Fruit fly (Drosophila melanogaster) whole organism, embryonic: ENCODE data around the gene CG31161.

Source experiments
- Atf6 ChIP-seq: fragments of 200-800 bp; sonication (Bioruptor generic); IDR thresholded peaks from 2 replicates; pipeline ENCODE4 v1.3.6; 2022; ENCODE audit warnings: missing biosample characterization, missing genetic modification characterization
- CG10147 ChIP-seq: fragments of 200-800 bp; sonication (Bioruptor generic); optimal IDR thresholded peaks from 2 replicates; lab custom pipeline; 2019; ENCODE audit warnings: missing biosample characterization, mild to moderate bottlenecking, missing genetic modification characterization, moderate library complexity
- CG10462 ChIP-seq: fragments of 200-800 bp; sonication (Bioruptor generic); optimal IDR thresholded peaks from 2 replicates; lab custom pipeline; 2016; ENCODE audit warnings: missing biosample characterization, missing genetic modification characterization
- CG11085 ChIP-seq: fragments of 200-800 bp; sonication (Bioruptor generic); IDR thresholded peaks from 2 replicates; pipeline ENCODE4 v1.3.6; 2022; ENCODE audit warnings: missing biosample characterization, missing genetic modification characterization
- CG11504 ChIP-seq: fragments of 200-800 bp; sonication (Bioruptor generic); optimal IDR thresholded peaks from 3 replicates; lab custom pipeline; 2019; ENCODE audit warnings: missing biosample characterization, mild to moderate bottlenecking, missing genetic modification characterization, moderate library complexity
- CG11696 ChIP-seq: fragments of 200-800 bp; sonication (Bioruptor generic); IDR thresholded peaks from 2 replicates; pipeline ENCODE4 v1.3.6; 2022; ENCODE audit warnings: missing biosample characterization, missing genetic modification characterization
- CG13296 ChIP-seq: fragments of 200-800 bp; sonication (Bioruptor generic); optimal IDR thresholded peaks from 3 replicates; lab custom pipeline; 2018; ENCODE audit warnings: missing biosample characterization, mild to moderate bottlenecking, missing genetic modification characterization
- CG13624 ChIP-seq: fragments of 200-800 bp; sonication (Bioruptor generic); optimal IDR thresholded peaks from 2 replicates; lab custom pipeline; 2016; ENCODE audit warnings: missing biosample characterization, missing genetic modification characterization
- CG14710 ChIP-seq: fragments of 200-800 bp; sonication (Bioruptor generic); optimal IDR thresholded peaks from 3 replicates; lab custom pipeline; 2019; ENCODE audit warnings: missing biosample characterization, mild to moderate bottlenecking, missing genetic modification characterization, moderate library complexity
- CG18599 ChIP-seq: fragments of 200-800 bp; sonication (Bioruptor generic); optimal IDR thresholded peaks from 3 replicates; lab custom pipeline; 2017; ENCODE audit warnings: missing biosample characterization, missing genetic modification characterization, mild to moderate bottlenecking, moderate library complexity, missing genetic modification reagents
- CG2129 ChIP-seq: fragments of 200-800 bp; sonication (Bioruptor generic); IDR thresholded peaks from 2 replicates; pipeline ENCODE4 v1.3.6; 2022; ENCODE audit warnings: missing biosample characterization, missing genetic modification characterization; ENCODE audit not compliant: partially characterized antibody
- CG2678 ChIP-seq: fragments of 200-800 bp; sonication (Bioruptor generic); optimal IDR thresholded peaks from 3 replicates; lab custom pipeline; 2019; ENCODE audit warnings: missing biosample characterization, mild to moderate bottlenecking, missing genetic modification characterization, moderate library complexity
- CG31224 ChIP-seq: fragments of 200-800 bp; sonication (Bioruptor generic); IDR thresholded peaks from 2 replicates; pipeline ENCODE4 v1.3.6; 2022; ENCODE audit warnings: missing biosample characterization, missing genetic modification characterization
- CG32772 ChIP-seq: fragments of 200-800 bp; sonication (Bioruptor generic); IDR thresholded peaks from 2 replicates; pipeline ENCODE4 v1.3.6; 2022; ENCODE audit warnings: missing biosample characterization, missing genetic modification characterization
- CG4328 ChIP-seq: fragments of 200-800 bp; sonication (Bioruptor generic); optimal IDR thresholded peaks from 3 replicates; lab custom pipeline; 2017; ENCODE audit warnings: missing biosample characterization, missing genetic modification reagents, missing genetic modification characterization
- CG43689 ChIP-seq: fragments of 200-800 bp; sonication (Bioruptor generic); IDR thresholded peaks from 2 replicates; pipeline ENCODE4 v1.3.6; 2022; ENCODE audit warnings: missing biosample characterization, missing genetic modification characterization
- CG6765 ChIP-seq: fragments of 200-800 bp; sonication (Bioruptor generic); optimal IDR thresholded peaks from 3 replicates; lab custom pipeline; 2017; ENCODE audit warnings: missing biosample characterization, mild to moderate bottlenecking, missing genetic modification characterization
- D19B ChIP-seq: fragments of 200-800 bp; sonication (Bioruptor generic); optimal IDR thresholded peaks from 2 replicates; lab custom pipeline; 2017; ENCODE audit warnings: missing biosample characterization, mild to moderate bottlenecking, missing genetic modification characterization
- Deaf1 ChIP-seq: fragments of 200-800 bp; optimal IDR thresholded peaks from 3 replicates; lab custom pipeline; 2019; ENCODE audit warnings: missing biosample characterization, mild to moderate bottlenecking, missing genetic modification characterization, moderate library complexity
- Dref ChIP-seq: fragments of 200-800 bp; sonication (Bioruptor generic); IDR thresholded peaks from 2 replicates; pipeline ENCODE4 v1.3.6; 2022; ENCODE audit warnings: missing biosample characterization, missing genetic modification characterization
- Drgx ChIP-seq: fragments of 200-800 bp; sonication (Bioruptor generic); IDR thresholded peaks from 2 replicates; pipeline ENCODE4 v1.3.6; 2022; ENCODE audit warnings: missing biosample characterization, missing genetic modification characterization
- Fer2 ChIP-seq: fragments of 200-800 bp; sonication (Bioruptor generic); optimal IDR thresholded peaks from 2 replicates; lab custom pipeline; 2018; ENCODE audit warnings: missing biosample characterization, mild to moderate bottlenecking, missing genetic modification characterization, moderate library complexity
- Max ChIP-seq: fragments of 200-800 bp; sonication (Bioruptor generic); optimal IDR thresholded peaks from 2 replicates; lab custom pipeline; 2016; ENCODE audit warnings: missing biosample characterization, mild to moderate bottlenecking, missing genetic modification characterization
- Mrtf ChIP-seq: fragments of 200-800 bp; sonication (Bioruptor generic); IDR thresholded peaks from 3 replicates; pipeline ENCODE4 v1.3.6; 2022; ENCODE audit warnings: missing biosample characterization, missing genetic modification characterization
- PHDP ChIP-seq: fragments of 200-800 bp; sonication (Bioruptor generic); optimal IDR thresholded peaks from 3 replicates; lab custom pipeline; 2018; ENCODE audit warnings: missing biosample characterization, mild to moderate bottlenecking, missing genetic modification characterization, moderate library complexity
- Sry-β ChIP-seq: fragments of 200-800 bp; sonication (Bioruptor generic); optimal IDR thresholded peaks from 2 replicates; lab custom pipeline; 2018; ENCODE audit warnings: missing biosample characterization, mild to moderate bottlenecking, missing genetic modification characterization, moderate library complexity
- Trl ChIP-seq, 3 experiments: fragments of >200 bp in 2 of 3; fragments of 200-800 bp in 1 of 3; sonication (Bioruptor generic) in 1 of 3; optimal IDR thresholded peaks; 2 replicates in 1 of 3; 3 replicates in 2 of 3; lab custom pipeline; 2016 to 2017; ENCODE audit warnings: missing biosample characterization in 1 of 3, missing genetic modification characterization in 1 of 3
- abd-A ChIP-seq: fragments of 200-800 bp; sonication (Bioruptor generic); optimal IDR thresholded peaks from 3 replicates; lab custom pipeline; 2019; ENCODE audit warnings: missing biosample characterization, mild to moderate bottlenecking, missing genetic modification characterization, moderate library complexity
- amos ChIP-seq: fragments of 200-800 bp; sonication (Bioruptor generic); IDR thresholded peaks from 2 replicates; pipeline ENCODE4 v1.3.6; 2022; ENCODE audit warnings: missing biosample characterization, missing genetic modification characterization; ENCODE audit not compliant: partially characterized antibody
- ato ChIP-seq: fragments of 200-800 bp; sonication (Bioruptor generic); IDR thresholded peaks from 2 replicates; pipeline ENCODE4 v1.3.6; 2022; ENCODE audit warnings: missing biosample characterization, missing genetic modification characterization; ENCODE audit not compliant: partially characterized antibody
- az2 ChIP-seq: fragments of 200-800 bp; sonication (Bioruptor generic); optimal IDR thresholded peaks from 3 replicates; lab custom pipeline; 2016; ENCODE audit warnings: missing biosample characterization, missing genetic modification characterization
- cad ChIP-seq: fragments of >200 bp; optimal IDR thresholded peaks from 2 replicates; lab custom pipeline; 2017; ENCODE audit warnings: missing biosample characterization, missing genetic modification characterization
- cas ChIP-seq: fragments of 200-800 bp; sonication (Bioruptor generic); IDR thresholded peaks from 2 replicates; pipeline ENCODE4 v1.3.6; 2022; ENCODE audit warnings: missing biosample characterization, missing genetic modification characterization
- crp ChIP-seq, 2 experiments: fragments of 200-800 bp; sonication (Bioruptor generic); optimal IDR thresholded peaks; 2 replicates in 1 of 2; 3 replicates in 1 of 2; lab custom pipeline; 2017; ENCODE audit warnings: missing biosample characterization in 2 of 2, missing genetic modification characterization in 2 of 2, mild to moderate bottlenecking in 1 of 2, moderate library complexity in 1 of 2
- exex ChIP-seq: fragments of 200-800 bp; sonication (Bioruptor generic); optimal IDR thresholded peaks from 4 replicates; lab custom pipeline; 2018; ENCODE audit warnings: missing biosample characterization, mild to moderate bottlenecking, missing genetic modification characterization, moderate library complexity
- ftz-f1 ChIP-seq: fragments of 200-800 bp; sonication (Bioruptor generic); optimal IDR thresholded peaks from 2 replicates; lab custom pipeline; 2016; ENCODE audit warnings: missing biosample characterization, missing genetic modification characterization
- h ChIP-seq: fragments of >200 bp; optimal IDR thresholded peaks from 2 replicates; lab custom pipeline; 2017
- lab ChIP-seq: fragments of 200-800 bp; sonication (Bioruptor generic); optimal IDR thresholded peaks from 3 replicates; lab custom pipeline; 2017; ENCODE audit warnings: missing biosample characterization, missing genetic modification characterization, mild to moderate bottlenecking, moderate library complexity, missing genetic modification reagents
- nerfin-1 ChIP-seq: fragments of 200-800 bp; sonication (Bioruptor generic); optimal IDR thresholded peaks from 3 replicates; lab custom pipeline; 2019; ENCODE audit warnings: missing biosample characterization, mild to moderate bottlenecking, missing genetic modification characterization, moderate library complexity
- nerfin-2 ChIP-seq: fragments of 200-800 bp; sonication (Bioruptor generic); IDR thresholded peaks from 2 replicates; pipeline ENCODE4 v1.3.6; 2022; ENCODE audit warnings: missing biosample characterization, missing genetic modification characterization; ENCODE audit not compliant: partially characterized antibody
- odd ChIP-seq: fragments of 200-800 bp; sonication (Bioruptor generic); optimal IDR thresholded peaks from 2 replicates; lab custom pipeline; 2017; ENCODE audit warnings: missing biosample characterization, mild to moderate bottlenecking, missing genetic modification characterization
- org-1 ChIP-seq: fragments of 200-800 bp; sonication (Bioruptor generic); optimal IDR thresholded peaks from 2 replicates; lab custom pipeline; 2017; ENCODE audit warnings: missing biosample characterization, missing genetic modification characterization
- pzg ChIP-seq: fragments of 200-800 bp; sonication (Bioruptor generic); optimal IDR thresholded peaks from 3 replicates; lab custom pipeline; 2018; ENCODE audit warnings: missing biosample characterization, mild to moderate bottlenecking, missing genetic modification characterization, moderate library complexity
- rib ChIP-seq: fragments of 200-800 bp; sonication (Bioruptor generic); IDR thresholded peaks from 2 replicates; pipeline ENCODE4 v1.3.6; 2022; ENCODE audit warnings: missing biosample characterization, missing genetic modification characterization
- sim ChIP-seq: fragments of 200-800 bp; sonication (Bioruptor generic); IDR thresholded peaks from 2 replicates; pipeline ENCODE4 v1.3.6; 2022; ENCODE audit warnings: missing biosample characterization, missing genetic modification characterization
- sisA ChIP-seq: fragments of 200-800 bp; sonication (Bioruptor generic); IDR thresholded peaks from 2 replicates; pipeline ENCODE4 v1.3.6; 2022; ENCODE audit warnings: missing biosample characterization, missing genetic modification characterization
- tll ChIP-seq, 2 experiments: fragments of 200-800 bp in 1 of 2; fragments of >200 bp in 1 of 2; sonication (Bioruptor generic) in 1 of 2; optimal IDR thresholded peaks; 2 replicates each; lab custom pipeline; 2017 to 2019; ENCODE audit warnings: missing biosample characterization in 2 of 2, missing genetic modification characterization in 2 of 2, mild to moderate bottlenecking in 1 of 2, moderate library complexity in 1 of 2
- trem ChIP-seq: fragments of 200-800 bp; optimal IDR thresholded peaks from 3 replicates; lab custom pipeline; 2019; ENCODE audit warnings: missing biosample characterization, mild to moderate bottlenecking, missing genetic modification characterization, moderate library complexity

CG31161 gene

DNA sequence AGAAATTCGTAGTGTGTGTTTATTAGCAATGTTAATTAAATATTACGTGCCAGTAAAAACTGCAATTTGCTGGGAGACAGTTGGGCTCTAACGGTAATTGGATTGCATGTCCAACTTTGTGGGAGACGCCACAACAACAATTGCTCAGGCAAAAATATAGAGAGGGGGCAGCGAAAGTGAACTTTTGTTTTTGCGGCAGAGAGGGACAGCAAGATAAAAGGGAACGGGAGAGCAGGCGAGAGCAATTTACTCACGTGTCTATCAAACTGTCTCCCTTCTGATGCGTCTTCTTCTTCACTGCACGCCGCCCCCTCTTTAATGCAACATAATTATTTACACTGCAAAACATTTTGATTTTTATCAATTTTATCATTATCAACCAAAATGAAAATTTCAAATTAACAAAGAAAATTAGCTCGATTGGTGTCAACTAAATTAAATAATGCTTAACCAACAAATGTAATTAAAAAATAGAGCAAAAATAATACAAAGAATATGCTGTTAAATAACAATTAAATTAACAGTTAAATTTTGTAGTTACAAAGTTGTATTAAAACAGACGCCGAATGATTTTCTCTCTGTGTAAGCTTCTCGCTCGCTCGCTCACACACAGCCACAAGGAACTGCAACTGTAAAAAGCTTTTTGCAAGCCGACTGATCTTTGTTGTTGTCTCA lies 51.1 kb downstream of the CG31161 start (continued):
- TF ChIP-seq lab, result peak; percentile 79
- no peak for TF ChIP-seq cad
- TF ChIP-seq tll (GFP tag; optimal IDR thresholded peaks at IDR 0.05; lab: Kevin White, UChicago), result no peak
- peak; percentile 68 for TF ChIP-seq CG13296 (GFP tag; lab: Kevin White, UChicago)
- TF ChIP-seq amos (GFP tag; lab: Robert Waterston, UW), result no peak
- peak; percentile 92 for TF ChIP-seq trem (tag; lab: Kevin White, UChicago)
- TF ChIP-seq Trl (optimal IDR thresholded peaks at IDR 0.05; lab: Kevin White, UChicago), result peak; percentile 36 to 56
- peak; percentile 15 for TF ChIP-seq Trl (GFP tag; optimal IDR thresholded peaks at IDR 0.05; lab: Kevin White, UChicago)
- peak; percentile 33 for TF ChIP-seq D19B (GFP tag; lab: Kevin White, UChicago)
- TF ChIP-seq Max, result peak; percentile 39
- TF ChIP-seq CG2129, result no peak
- TF ChIP-seq ftz-f1 (GFP tag; lab: Kevin White, UChicago), result no peak
- TF ChIP-seq sim (GFP tag; lab: Robert Waterston, UW), result 0 out of 2 replicates have a peak, but pooled peaks have one; percentile 20
- TF ChIP-seq Drgx (GFP tag; lab: Robert Waterston, UW), result peak; percentile 93
- TF ChIP-seq CG43689, result peak; percentile 65
- TF ChIP-seq CG6765 (GFP tag; lab: Kevin White, UChicago), result peak; percentile 15
- TF ChIP-seq Atf6 (GFP tag; lab: Robert Waterston, UW), result peak; percentile 68; the same call in 1 of the 2 replicates
- TF ChIP-seq exex (tag; lab: Kevin White, UChicago), result peak; percentile 25
- TF ChIP-seq CG11504 (tag; lab: Kevin White, UChicago), result peak; percentile 95
- peak in 1 of 2 experiments; percentile 39 for TF ChIP-seq crp (GFP tag; optimal IDR thresholded peaks at IDR 0.05; lab: Kevin White, UChicago)
- TF ChIP-seq PHDP (tag; lab: Kevin White, UChicago), result peak; percentile 73
- TF ChIP-seq CG31224 (GFP tag; lab: Robert Waterston, UW), result 0 out of 2 replicates have a peak, but pooled peaks have one; percentile 46
- TF ChIP-seq sisA (GFP tag; lab: Robert Waterston, UW), result peak; percentile 86
- TF ChIP-seq abd-A (tag; lab: Kevin White, UChicago), result no peak
- peak; percentile 93 for TF ChIP-seq nerfin-1 (tag; lab: Kevin White, UChicago)
- TF ChIP-seq CG10462 (GFP tag; lab: Kevin White, UChicago), result peak; percentile 62
- peak; percentile 70 for TF ChIP-seq CG18599 (GFP tag; lab: Kevin White, UChicago)
- TF ChIP-seq Mrtf, result peak; percentile 36; the same call in 1 of the 3 replicates
- TF ChIP-seq rib (GFP tag; lab: Robert Waterston, UW), result no peak
- peak; percentile 72 for TF ChIP-seq CG10147 (GFP tag; lab: Kevin White, UChicago)
- peak; percentile 82 for TF ChIP-seq CG32772
- peak; percentile 79 for TF ChIP-seq az2 (GFP tag; lab: Kevin White, UChicago)
- no peak for TF ChIP-seq pzg (GFP tag; lab: Kevin White, UChicago)
- peak; percentile 55 for TF ChIP-seq CG13624
- TF ChIP-seq CG14710 (tag; lab: Kevin White, UChicago), result peak; percentile 95
- TF ChIP-seq odd (GFP tag; lab: Kevin White, UChicago), result peak; percentile 44
- no peak for TF ChIP-seq Dref (GFP tag; lab: Robert Waterston, UW)
- peak; percentile 67 for TF ChIP-seq Deaf1
- no peak for TF ChIP-seq nerfin-2 (GFP tag; lab: Robert Waterston, UW)
- no peak for TF ChIP-seq Sry-β
- TF ChIP-seq cas (GFP tag; lab: Robert Waterston, UW), result no peak
- peak; percentile 69 for TF ChIP-seq org-1
- peak; percentile 62; the same call in 1 of the 2 replicates for TF ChIP-seq CG11696 (GFP tag; lab: Robert Waterston, UW)
- no peak for TF ChIP-seq CG11085
- no peak for TF ChIP-seq h (lab: Kevin White, UChicago)
- no peak for TF ChIP-seq ato
- TF ChIP-seq Fer2 (tag; lab: Kevin White, UChicago), result peak; percentile 13
- TF ChIP-seq CG4328 (GFP tag; lab: Kevin White, UChicago), result peak; percentile 48
- TF ChIP-seq CG2678 (tag; lab: Kevin White, UChicago), result peak; percentile 94
